Fruit fly (Drosophila melanogaster) whole organism, wandering third instar larva: ENCODE results near the gene CG18233.

Experiments
- Abd-B ChIP-seq: fragments of >200 bp; optimal IDR thresholded peaks from 2 replicates; lab custom pipeline; 2017; ENCODE audit warnings: missing biosample characterization, missing genetic modification characterization
- CG32264 ChIP-seq: fragments of 200-800 bp; sonication (Bioruptor generic); optimal IDR thresholded peaks from 2 replicates; lab custom pipeline; 2016; ENCODE audit warnings: missing biosample characterization, missing genetic modification characterization
- CG9705 ChIP-seq: fragments of 200-800 bp; sonication (Bioruptor generic); optimal IDR thresholded peaks from 2 replicates; lab custom pipeline; 2018; ENCODE audit warnings: missing biosample characterization, mild to moderate bottlenecking, missing genetic modification characterization
- CrebA ChIP-seq: fragments of 200-800 bp; sonication (Bioruptor generic); optimal IDR thresholded peaks from 2 replicates; lab custom pipeline; 2016; ENCODE audit warnings: missing biosample characterization, mild to moderate bottlenecking, missing genetic modification characterization, borderline replicate concordance
- Dfd ChIP-seq: fragments of >200 bp; optimal IDR thresholded peaks from 2 replicates; lab custom pipeline; 2017; ENCODE audit warnings: missing biosample characterization, missing genetic modification characterization
- GATAd ChIP-seq: sonication (Bioruptor generic); optimal IDR thresholded peaks from 2 replicates; lab custom pipeline; 2016; ENCODE audit warnings: missing biosample characterization, missing genetic modification characterization
- HLH106 ChIP-seq: fragments of 200-800 bp; optimal IDR thresholded peaks from 3 replicates; lab custom pipeline; 2019; ENCODE audit warnings: missing biosample characterization, mild to moderate bottlenecking, missing genetic modification characterization, moderate library complexity
- Hnf4 ChIP-seq: fragments of 200-800 bp; sonication (Bioruptor generic); optimal IDR thresholded peaks from 2 replicates; lab custom pipeline; 2016; ENCODE audit warnings: missing biosample characterization, mild to moderate bottlenecking, missing genetic modification characterization
- Hr78 ChIP-seq: fragments of >200 bp; optimal IDR thresholded peaks from 2 replicates; lab custom pipeline; 2017; ENCODE audit warnings: missing biosample characterization, missing genetic modification characterization
- Hr83 ChIP-seq: fragments of 200-300 bp; sonication (Bioruptor generic); optimal IDR thresholded peaks from 2 replicates; lab custom pipeline; 2016; ENCODE audit warnings: missing biosample characterization, mild to moderate bottlenecking, missing genetic modification characterization, moderate library complexity; ENCODE audit not compliant: poor library complexity, severe bottlenecking
- Jra ChIP-seq: sonication (Bioruptor generic); optimal IDR thresholded peaks from 2 replicates; lab custom pipeline; 2016; ENCODE audit warnings: missing biosample characterization, missing genetic modification characterization
- Myc ChIP-seq: fragments of >200 bp; optimal IDR thresholded peaks from 2 replicates; lab custom pipeline; 2017
- N ChIP-seq: fragments of >200 bp; optimal IDR thresholded peaks from 2 replicates; lab custom pipeline; 2018; ENCODE audit warnings: missing biosample characterization, missing external identifiers, missing genetic modification characterization
- OdsH ChIP-seq: fragments of 200-800 bp; sonication (Bioruptor generic); optimal IDR thresholded peaks from 2 replicates; lab custom pipeline; 2016; ENCODE audit warnings: missing biosample characterization, mild to moderate bottlenecking, missing genetic modification characterization
- Sp1 ChIP-seq: fragments of 200-800 bp; sonication (Bioruptor generic); optimal IDR thresholded peaks from 3 replicates; lab custom pipeline; 2019; ENCODE audit warnings: missing biosample characterization, mild to moderate bottlenecking, missing genetic modification characterization, moderate library complexity
- Vsx2 ChIP-seq: fragments of 200-300, 225-300 bp; sonication (Bioruptor generic); optimal IDR thresholded peaks from 2 replicates; lab custom pipeline; 2018; ENCODE audit warnings: missing biosample characterization, missing genetic modification characterization; ENCODE audit not compliant: partially characterized antibody
- br ChIP-seq: fragments of 200-800 bp; sonication (Bioruptor generic); optimal IDR thresholded peaks from 2 replicates; lab custom pipeline; 2016; ENCODE audit warnings: missing biosample characterization, missing genetic modification characterization
- brk ChIP-seq: fragments of 200-800 bp; sonication (Bioruptor generic); optimal IDR thresholded peaks from 2 replicates; lab custom pipeline; 2016; ENCODE audit warnings: missing biosample characterization, mild to moderate bottlenecking, missing genetic modification characterization
- dl ChIP-seq, 2 experiments: fragments of 175-275, 200-275 bp in 1 of 2; fragments of 200-275 bp in 1 of 2; sonication (Bioruptor generic); optimal IDR thresholded peaks; lab custom pipeline; 2018; ENCODE audit warnings: mild to moderate bottlenecking in 2 of 2, missing biosample characterization in 2 of 2, missing genetic modification characterization in 2 of 2, moderate library complexity in 2 of 2; ENCODE audit not compliant: partially characterized antibody in 2 of 2, insufficient read depth in 1 of 2
- dmrt93B ChIP-seq: fragments of 200-800 bp; sonication (Bioruptor generic); optimal IDR thresholded peaks from 2 replicates; lab custom pipeline; 2018; ENCODE audit warnings: missing biosample characterization, mild to moderate bottlenecking, missing genetic modification characterization
- dsf ChIP-seq: sonication (Bioruptor generic); optimal IDR thresholded peaks from 2 replicates; lab custom pipeline; 2016; ENCODE audit warnings: missing biosample characterization, missing genetic modification characterization, borderline replicate concordance
- ey ChIP-seq: fragments of 200-800 bp; sonication (Bioruptor generic); optimal IDR thresholded peaks from 2 replicates; lab custom pipeline; 2016; ENCODE audit warnings: missing biosample characterization, missing genetic modification characterization
- foxo ChIP-seq, 2 experiments: fragments of 200-800 bp; sonication (Bioruptor generic); optimal IDR thresholded peaks; 2 replicates in 1 of 2; 3 replicates in 1 of 2; lab custom pipeline; 2016 to 2017; ENCODE audit warnings: missing biosample characterization in 2 of 2, missing genetic modification characterization in 2 of 2
- fru ChIP-seq: fragments of 200-800 bp; sonication (Bioruptor generic); optimal IDR thresholded peaks from 3 replicates; lab custom pipeline; 2016; ENCODE audit warnings: missing biosample characterization, mild to moderate bottlenecking, missing genetic modification characterization
- h ChIP-seq: fragments of 200-800 bp; sonication (Bioruptor generic); optimal IDR thresholded peaks from 3 replicates; lab custom pipeline; 2016; ENCODE audit warnings: missing biosample characterization, mild to moderate bottlenecking, missing genetic modification characterization
- jim ChIP-seq: fragments of 175-275, 200-325 bp; sonication (Bioruptor generic); optimal IDR thresholded peaks from 2 replicates; lab custom pipeline; 2016; ENCODE audit warnings: missing biosample characterization, mild to moderate bottlenecking, missing genetic modification characterization
- lola ChIP-seq: fragments of >200 bp; optimal IDR thresholded peaks from 2 replicates; lab custom pipeline; 2017; ENCODE audit warnings: missing biosample characterization, missing genetic modification characterization
- pan ChIP-seq: fragments of >200 bp; optimal IDR thresholded peaks from 2 replicates; lab custom pipeline; 2017
- psq ChIP-seq: fragments of 200-800 bp; sonication (Bioruptor generic); optimal IDR thresholded peaks from 3 replicates; lab custom pipeline; 2017; ENCODE audit warnings: missing biosample characterization, mild to moderate bottlenecking, missing genetic modification characterization, moderate library complexity
- rgr ChIP-seq: fragments of 200-800 bp; sonication (Bioruptor generic); optimal IDR thresholded peaks from 3 replicates; lab custom pipeline; 2016; ENCODE audit warnings: missing biosample characterization, mild to moderate bottlenecking, missing genetic modification characterization
- sv ChIP-seq: fragments of 200-800 bp; sonication (Bioruptor generic); optimal IDR thresholded peaks from 3 replicates; lab custom pipeline; 2016; ENCODE audit warnings: missing biosample characterization, missing genetic modification characterization
- tai ChIP-seq: sonication (Bioruptor generic); optimal IDR thresholded peaks from 2 replicates; lab custom pipeline; 2016; ENCODE audit warnings: missing biosample characterization, missing genetic modification characterization
- usp ChIP-seq: fragments of >200 bp; optimal IDR thresholded peaks from 2 replicates; lab custom pipeline; 2017; ENCODE audit warnings: missing biosample characterization, missing genetic modification characterization
- woc ChIP-seq: sonication (Bioruptor generic); optimal IDR thresholded peaks from 2 replicates; lab custom pipeline; 2016; ENCODE audit warnings: missing biosample characterization, mild to moderate bottlenecking, missing genetic modification characterization

Gene CG18233

DNA sequence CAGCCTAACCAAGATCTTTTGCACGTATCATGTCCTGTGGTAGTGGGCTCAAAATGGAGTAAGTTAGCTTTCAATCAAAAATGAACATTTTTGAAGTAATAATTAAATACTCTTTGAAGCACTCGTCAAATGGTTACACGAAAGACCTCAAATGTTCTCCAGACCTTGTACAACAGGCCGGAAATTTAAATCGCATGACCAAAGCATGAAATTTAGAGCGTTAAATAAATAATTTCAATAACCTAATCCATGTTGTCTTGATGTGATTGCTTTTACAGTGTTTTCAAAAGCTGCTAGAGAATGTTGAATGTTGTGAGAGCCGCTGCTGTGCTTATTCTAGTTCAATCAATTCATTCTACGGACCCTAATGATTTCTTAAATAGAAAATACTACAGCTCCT lies at the start of gene CG18233:
Gene CG18233 (plus strand): TSS at position 301 of the 400 bp plus-strand sequence.
- TF ChIP-seq foxo (GFP tag; optimal IDR thresholded peaks at IDR 0.05; lab: Kevin White, UChicago) (no peak), sv (GFP tag; lab: Kevin White, UChicago) (no peak), pan (lab: Kevin White, UChicago) (no peak), Sp1 (GFP tag; lab: Kevin White, UChicago) (no peak), CG9705 (no peak), OdsH (no peak)

DNA sequence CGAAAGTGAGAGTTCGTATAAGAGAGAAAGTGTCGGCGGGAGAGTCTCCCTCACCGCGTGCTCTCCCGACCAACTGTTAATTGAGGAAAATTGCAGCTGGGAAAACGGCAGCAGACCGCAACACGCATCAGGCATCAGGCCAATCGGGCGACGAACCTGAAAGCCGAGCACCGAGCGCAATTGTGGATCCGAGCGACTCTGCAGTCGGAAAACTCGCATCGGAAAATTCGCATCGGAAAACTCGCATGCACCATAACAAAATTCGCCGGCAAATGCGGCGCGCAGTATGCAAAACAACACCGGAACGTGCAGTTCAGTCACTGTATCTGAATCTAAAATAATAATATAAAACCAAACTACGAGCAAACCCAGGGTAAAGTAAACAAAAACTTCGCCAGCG lies 45.3 kb upstream of the CG18233 start, which contains the start of gene AstC-R1:
Gene AstC-R1 (plus strand): TSS at position 301 of the 400 bp plus-strand sequence.
- no peak for TF ChIP-seq Hr83 (GFP tag; lab: Kevin White, UChicago)
- no peak for TF ChIP-seq woc (GFP tag; lab: Kevin White, UChicago)
- no peak for TF ChIP-seq GATAd (GFP tag; lab: Kevin White, UChicago)
- TF ChIP-seq Myc, result no peak
- no peak for TF ChIP-seq Jra (GFP tag; lab: Kevin White, UChicago)
- no peak for TF ChIP-seq psq (GFP tag; lab: Kevin White, UChicago)
- no peak for TF ChIP-seq tai (GFP tag; lab: Kevin White, UChicago)
- TF ChIP-seq dsf (GFP tag; lab: Kevin White, UChicago), result no peak
- TF ChIP-seq Hr78 (GFP tag; lab: Kevin White, UChicago), result no peak
- TF ChIP-seq Hnf4, result no peak

- TF ChIP-seq Hr83 (GFP tag; lab: Kevin White, UChicago) (no peak), CG32264 (GFP tag; lab: Kevin White, UChicago) (no peak), fru (GFP tag; lab: Kevin White, UChicago) (no peak)
- TF ChIP-seq, all 38 proteins: peak for 0
These were observed 16.9 kb upstream of the CG18233 start, which contains the start of gene CG7271 for dm6 chr3L:18588387-18588786. Gene CG7271 (plus strand): TSS chr3L:18588759.

- TF ChIP-seq sv (GFP tag; lab: Kevin White, UChicago) (no peak), Hnf4 (no peak), tai (GFP tag; lab: Kevin White, UChicago) (no peak), CG9705 (no peak), jim (no peak), OdsH (no peak), CG32264 (GFP tag; lab: Kevin White, UChicago) (no peak), Myc (no peak), Sp1 (GFP tag; lab: Kevin White, UChicago) (no peak), rgr (GFP tag; lab: Kevin White, UChicago) (no peak), usp (no peak), lola (GFP tag; lab: Kevin White, UChicago) (no peak), Dfd (GFP tag; lab: Kevin White, UChicago) (no peak), Hr78 (GFP tag; lab: Kevin White, UChicago) (no peak), br (GFP tag; lab: Kevin White, UChicago) (no peak)
- TF ChIP-seq, all 38 proteins: peak for 0
These were observed 11.6 kb upstream of the CG18233 start, which contains the start of gene term for dm6 chr3L:18593671-18594070. Gene term (minus strand): TSS chr3L:18593771.

DNA sequence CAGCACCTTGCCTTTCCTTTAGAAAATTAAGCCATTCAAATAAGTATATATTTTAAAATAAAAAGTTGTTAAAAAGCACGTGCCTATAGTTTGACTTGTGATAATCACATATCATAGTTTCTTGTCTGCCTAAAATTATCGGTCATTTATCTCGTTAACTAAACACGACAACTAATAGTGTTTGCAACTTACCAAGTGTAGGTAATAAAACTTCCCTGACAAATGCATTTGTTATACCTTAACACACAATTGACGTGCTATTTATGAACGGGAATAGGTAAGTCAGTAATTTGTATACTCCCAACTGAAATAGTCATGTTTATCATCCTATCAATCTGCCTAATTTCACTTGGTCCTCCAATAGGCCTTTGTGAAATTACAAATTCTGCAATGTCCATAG lies 2.1 kb upstream of the CG18233 start, which contains the start of gene CG18234:
Gene CG18234 (plus strand): TSS at position 301 of the 400 bp plus-strand sequence.
- no peak for TF ChIP-seq dsf (GFP tag; lab: Kevin White, UChicago)
- no peak for TF ChIP-seq pan (lab: Kevin White, UChicago)
- TF ChIP-seq psq (GFP tag; lab: Kevin White, UChicago), result no peak
- TF ChIP-seq dl (GFP tag; optimal IDR thresholded peaks at IDR 0.05; lab: Kevin White, UChicago; ENCODE audit: insufficient read depth in 1 of 2, partially characterized antibody in 2 of 2), result no peak
- TF ChIP-seq CrebA, result no peak
- no peak for TF ChIP-seq ey (GFP tag; lab: Kevin White, UChicago)
- no peak for TF ChIP-seq Myc
- TF ChIP-seq jim, result no peak
- TF ChIP-seq brk, result no peak
- no peak for TF ChIP-seq foxo (GFP tag; optimal IDR thresholded peaks at IDR 0.05; lab: Kevin White, UChicago)
- no peak for TF ChIP-seq tai (GFP tag; lab: Kevin White, UChicago)
- no peak for TF ChIP-seq dmrt93B (GFP tag; lab: Kevin White, UChicago)

DNA sequence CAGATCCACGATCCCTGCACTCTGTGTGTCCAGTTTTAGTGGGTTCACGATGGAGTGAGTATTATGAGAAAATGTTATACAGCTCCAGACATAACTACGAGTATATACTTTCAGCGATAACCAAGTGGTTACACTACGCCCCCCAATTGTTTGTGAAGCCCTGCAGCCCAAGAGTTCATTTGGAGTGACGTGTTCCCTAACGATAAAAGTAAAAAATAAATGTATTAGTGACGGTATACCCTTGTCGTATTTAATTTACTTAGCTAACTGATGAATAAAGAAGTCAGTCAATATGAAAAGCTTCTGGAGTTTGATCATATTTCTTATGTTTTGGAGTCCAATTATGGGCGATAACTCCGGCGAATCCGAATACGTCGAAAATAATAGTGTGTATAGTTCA lies 1.9 kb downstream of the CG18233 start, which contains the start of gene CG18231:
Gene CG18231 (plus strand): TSS at position 301 of the 400 bp plus-strand sequence.
- TF ChIP-seq HLH106 (no peak), foxo (GFP tag; optimal IDR thresholded peaks at IDR 0.05; lab: Kevin White, UChicago) (no peak), Abd-B (GFP tag; lab: Kevin White, UChicago) (no peak), h (no peak), Hr83 (GFP tag; lab: Kevin White, UChicago) (no peak), woc (GFP tag; lab: Kevin White, UChicago) (no peak), brk (no peak), rgr (GFP tag; lab: Kevin White, UChicago) (no peak), jim (no peak), br (GFP tag; lab: Kevin White, UChicago) (no peak), usp (no peak), N (GFP tag; lab: Kevin White, UChicago) (no peak), Vsx2 (no peak), OdsH (no peak), tai (GFP tag; lab: Kevin White, UChicago) (no peak)
